Worm (Caenorhabditis elegans) whole organism, L4/young adult: Measurements from ENCODE around the gene srbc-19.

ENCODE experiments used
- dao-5 ChIP-seq: sonication (generic microtip); optimal IDR thresholded peaks from 2 replicates; lab custom pipeline; 2016; ENCODE audit warnings: missing genotype, missing genetic modification characterization, moderate library complexity, missing compliant biosample characterization
- him-1 ChIP-seq: sonication (generic microtip); optimal IDR thresholded peaks from 2 replicates; lab custom pipeline; 2016; ENCODE audit warnings: missing genotype, missing genetic modification reagents, missing genetic modification characterization, missing compliant biosample characterization

- TF ChIP-seq dao-5 (tag; lab: Kevin White, UChicago) (no peak), him-1 (tag; lab: Kevin White, UChicago) (no peak)
Observed at ce11 chrV:2183162-2183561, 16.6 kb upstream of the srbc-19 start, which contains the start of gene cyp-33C2.
